Fruit fly (Drosophila melanogaster) whole organism, embryonic: ENCODE results near the gene CG14427.

Experiments used
- CG10654 ChIP-seq: fragments of 200-800 bp; sonication (Bioruptor generic); optimal IDR thresholded peaks from 2 replicates; lab custom pipeline; 2016; ENCODE audit warnings: missing biosample characterization, missing genetic modification characterization
- CG12071 ChIP-seq: fragments of 200-800 bp; sonication (Bioruptor generic); optimal IDR thresholded peaks from 3 replicates; lab custom pipeline; 2018; ENCODE audit warnings: missing biosample characterization, mild to moderate bottlenecking, missing genetic modification characterization
- CG13624 ChIP-seq: fragments of 200-800 bp; sonication (Bioruptor generic); optimal IDR thresholded peaks from 2 replicates; lab custom pipeline; 2016; ENCODE audit warnings: missing biosample characterization, missing genetic modification characterization
- CG13775 ChIP-seq: fragments of 200-800 bp; sonication (Bioruptor generic); optimal IDR thresholded peaks from 3 replicates; lab custom pipeline; 2017; ENCODE audit warnings: missing biosample characterization, mild to moderate bottlenecking, missing genetic modification characterization
- CG14441 ChIP-seq: fragments of 200-800 bp; sonication (Bioruptor generic); IDR thresholded peaks from 2 replicates; pipeline ENCODE4 v1.3.6; 2022; ENCODE audit warnings: missing biosample characterization, missing genetic modification characterization
- CG14860 ChIP-seq: fragments of 200-800 bp; sonication (Bioruptor generic); IDR thresholded peaks from 3 replicates; pipeline ENCODE4 v1.3.6; 2022; ENCODE audit warnings: missing biosample characterization, missing genetic modification characterization; ENCODE audit not compliant: partially characterized antibody
- CG15073 ChIP-seq: fragments of 200-800 bp; sonication (Bioruptor generic); optimal IDR thresholded peaks from 2 replicates; lab custom pipeline; 2016; ENCODE audit warnings: missing biosample characterization, missing genetic modification characterization
- CG15479 ChIP-seq: fragments of 200-800 bp; sonication (Bioruptor generic); optimal IDR thresholded peaks from 3 replicates; lab custom pipeline; 2019; ENCODE audit warnings: missing biosample characterization, mild to moderate bottlenecking, missing genetic modification characterization, moderate library complexity
- CG16813 ChIP-seq: fragments of 200-800 bp; sonication (Bioruptor generic); IDR thresholded peaks from 3 replicates; pipeline ENCODE4 v1.3.6; 2022; ENCODE audit warnings: missing biosample characterization, missing genetic modification characterization; ENCODE audit not compliant: partially characterized antibody
- CG16815 ChIP-seq: fragments of 200-800 bp; sonication (Bioruptor generic); optimal IDR thresholded peaks from 3 replicates; lab custom pipeline; 2017; ENCODE audit warnings: missing biosample characterization, mild to moderate bottlenecking, missing genetic modification characterization
- CG17829 ChIP-seq: fragments of 200-800 bp; optimal IDR thresholded peaks from 2 replicates; lab custom pipeline; 2019; ENCODE audit warnings: missing biosample characterization, mild to moderate bottlenecking, missing genetic modification characterization, moderate library complexity
- CG2120 ChIP-seq: fragments of 200-800 bp; sonication (Bioruptor generic); optimal IDR thresholded peaks from 3 replicates; lab custom pipeline; 2016; ENCODE audit warnings: missing biosample characterization, missing genetic modification characterization
- CG2712 ChIP-seq: fragments of 200-800 bp; optimal IDR thresholded peaks from 3 replicates; lab custom pipeline; 2019; ENCODE audit warnings: missing biosample characterization, mild to moderate bottlenecking, missing genetic modification characterization, moderate library complexity
- CG31388 ChIP-seq: fragments of 200-800 bp; sonication (Bioruptor generic); optimal IDR thresholded peaks from 2 replicates; lab custom pipeline; 2016; ENCODE audit warnings: missing biosample characterization, missing genetic modification characterization
- CG43689 ChIP-seq: fragments of 200-800 bp; sonication (Bioruptor generic); IDR thresholded peaks from 2 replicates; pipeline ENCODE4 v1.3.6; 2022; ENCODE audit warnings: missing biosample characterization, missing genetic modification characterization
- CG4617 ChIP-seq: fragments of 200-800 bp; sonication (Bioruptor generic); optimal IDR thresholded peaks from 3 replicates; lab custom pipeline; 2016; ENCODE audit warnings: missing biosample characterization, missing genetic modification characterization, borderline replicate concordance
- CG7928 ChIP-seq: fragments of 200-800 bp; sonication (Bioruptor generic); optimal IDR thresholded peaks from 2 replicates; lab custom pipeline; 2017; ENCODE audit warnings: missing biosample characterization, mild to moderate bottlenecking, missing genetic modification characterization
- D ChIP-seq, 2 experiments: fragments of 200-800 bp in 1 of 2; fragments of >200 bp in 1 of 2; sonication (Bioruptor generic) in 1 of 2; optimal IDR thresholded peaks; 2 replicates in 1 of 2; 3 replicates in 1 of 2; lab custom pipeline; 2017; ENCODE audit warnings: mild to moderate bottlenecking in 1 of 2, missing biosample characterization in 1 of 2, missing genetic modification characterization in 1 of 2, missing genetic modification reagents in 1 of 2
- D19B ChIP-seq: fragments of 200-800 bp; sonication (Bioruptor generic); optimal IDR thresholded peaks from 2 replicates; lab custom pipeline; 2017; ENCODE audit warnings: missing biosample characterization, mild to moderate bottlenecking, missing genetic modification characterization
- Dbx ChIP-seq: fragments of 200-800 bp; sonication (Bioruptor generic); IDR thresholded peaks from 3 replicates; pipeline ENCODE4 v1.3.6; 2022; ENCODE audit warnings: missing biosample characterization, missing genetic modification characterization
- Dip3 ChIP-seq: fragments of 200-800 bp; sonication (Bioruptor generic); optimal IDR thresholded peaks from 3 replicates; lab custom pipeline; 2016; ENCODE audit warnings: missing biosample characterization, missing genetic modification characterization
- Ets65A ChIP-seq: fragments of 200-800 bp; sonication (Bioruptor generic); peaks from one replicate; lab custom pipeline; 2016; ENCODE audit warnings: missing biosample characterization, missing genetic modification characterization
- Fer1 ChIP-seq: fragments of 200-800 bp; sonication (Bioruptor generic); optimal IDR thresholded peaks from 2 replicates; lab custom pipeline; 2017; ENCODE audit warnings: missing biosample characterization, mild to moderate bottlenecking, missing genetic modification characterization
- H15 ChIP-seq: fragments of 200-800 bp; sonication (Bioruptor generic); IDR thresholded peaks from 3 replicates; pipeline ENCODE4 v1.3.6; 2022; ENCODE audit warnings: missing biosample characterization, missing genetic modification characterization
- Hand ChIP-seq: fragments of 200-800 bp; sonication (Bioruptor generic); optimal IDR thresholded peaks from 2 replicates; lab custom pipeline; 2017; ENCODE audit warnings: mild to moderate bottlenecking, missing biosample characterization, missing genetic modification reagents, missing genetic modification characterization
- HmgD ChIP-seq: fragments of 200-800 bp; sonication (Bioruptor generic); optimal IDR thresholded peaks from 3 replicates; lab custom pipeline; 2016; ENCODE audit warnings: missing biosample characterization, missing genetic modification characterization
- Lpt ChIP-seq: fragments of >200 bp; optimal IDR thresholded peaks from 2 replicates; lab custom pipeline; 2018; ENCODE audit warnings: missing biosample characterization, missing genetic modification characterization
- MBD-R2 ChIP-seq: fragments of 200-800 bp; sonication (Bioruptor generic); IDR thresholded peaks from 2 replicates; pipeline ENCODE4 v1.3.6; 2022; ENCODE audit warnings: missing biosample characterization, missing genetic modification characterization
- Neu2 ChIP-seq: fragments of 200-800 bp; sonication (Bioruptor generic); optimal IDR thresholded peaks from 3 replicates; lab custom pipeline; 2016; ENCODE audit warnings: missing biosample characterization, missing genetic modification characterization, borderline replicate concordance
- Nf-YA ChIP-seq: fragments of 200-800 bp; sonication (Bioruptor generic); IDR thresholded peaks from 2 replicates; pipeline ENCODE4 v1.3.6; 2022; ENCODE audit warnings: missing biosample characterization, missing genetic modification characterization
- Scr ChIP-seq: fragments of 200-800 bp; sonication (Bioruptor generic); IDR thresholded peaks from 2 replicates; pipeline ENCODE4 v1.3.6; 2022; ENCODE audit warnings: missing biosample characterization, missing genetic modification characterization; ENCODE audit not compliant: partially characterized antibody
- Sin3A ChIP-seq: fragments of >200 bp; optimal IDR thresholded peaks from 2 replicates; lab custom pipeline; 2018
- Sox100B ChIP-seq: fragments of 200-800 bp; sonication (Bioruptor generic); optimal IDR thresholded peaks from 3 replicates; lab custom pipeline; 2018; ENCODE audit warnings: missing biosample characterization, mild to moderate bottlenecking, missing genetic modification characterization
- Sry-δ ChIP-seq: fragments of 200-800 bp; sonication (Bioruptor generic); optimal IDR thresholded peaks from 2 replicates; lab custom pipeline; 2016; ENCODE audit warnings: missing biosample characterization, missing genetic modification characterization
- az2 ChIP-seq: fragments of 200-800 bp; sonication (Bioruptor generic); optimal IDR thresholded peaks from 3 replicates; lab custom pipeline; 2016; ENCODE audit warnings: missing biosample characterization, missing genetic modification characterization
- bbx ChIP-seq: fragments of 200-800 bp; sonication (Bioruptor generic); IDR thresholded peaks from 2 replicates; pipeline ENCODE4 v1.3.6; 2022; ENCODE audit warnings: missing biosample characterization, missing genetic modification characterization; ENCODE audit not compliant: partially characterized antibody
- br ChIP-seq: fragments of >200 bp; optimal IDR thresholded peaks from 2 replicates; lab custom pipeline; 2017
- ci ChIP-seq: fragments of 200-800 bp; sonication (Bioruptor generic); IDR thresholded peaks from 3 replicates; pipeline ENCODE4 v1.3.6; 2022; ENCODE audit warnings: missing biosample characterization, missing genetic modification characterization
- croc ChIP-seq: fragments of 200-800 bp; sonication (Bioruptor generic); conservative IDR thresholded peaks from 3 replicates; pipeline ENCODE4 v1.3.6; 2022; ENCODE audit warnings: missing biosample characterization, missing genetic modification characterization
- dimm ChIP-seq: fragments of 200-800 bp; sonication (Bioruptor generic); IDR thresholded peaks from 2 replicates; pipeline ENCODE4 v1.3.6; 2022; ENCODE audit warnings: missing biosample characterization, missing genetic modification characterization
- dm ChIP-seq: fragments of 200-800 bp; sonication (Bioruptor generic); optimal IDR thresholded peaks from 3 replicates; lab custom pipeline; 2016; ENCODE audit warnings: missing biosample characterization, missing genetic modification characterization
- dmrt99B ChIP-seq: fragments of 200-800 bp; sonication (Bioruptor generic); optimal IDR thresholded peaks from 2 replicates; lab custom pipeline; 2018; ENCODE audit warnings: missing biosample characterization, mild to moderate bottlenecking, missing genetic modification characterization, moderate library complexity
- en ChIP-seq: fragments of 200-800 bp; sonication (Bioruptor generic); optimal IDR thresholded peaks from 2 replicates; lab custom pipeline; 2016; ENCODE audit warnings: missing biosample characterization, missing genetic modification characterization
- fu2 ChIP-seq: fragments of 200-800 bp; sonication (Bioruptor generic); optimal IDR thresholded peaks from 2 replicates; lab custom pipeline; 2016; ENCODE audit warnings: missing biosample characterization, missing genetic modification characterization
- gsb ChIP-seq: fragments of 200-800 bp; sonication (Bioruptor generic); IDR thresholded peaks from 2 replicates; pipeline ENCODE4 v1.3.6; 2022; ENCODE audit warnings: missing biosample characterization, missing genetic modification characterization
- h ChIP-seq: fragments of >200 bp; optimal IDR thresholded peaks from 2 replicates; lab custom pipeline; 2017
- maf-S ChIP-seq: fragments of 200-800 bp; sonication (Bioruptor generic); optimal IDR thresholded peaks from 2 replicates; lab custom pipeline; 2016; ENCODE audit warnings: missing biosample characterization, missing genetic modification characterization
- repo ChIP-seq: fragments of 200-800 bp; sonication (Bioruptor generic); optimal IDR thresholded peaks from 2 replicates; lab custom pipeline; 2016; ENCODE audit warnings: missing biosample characterization, missing genetic modification characterization
- slp2 ChIP-seq: fragments of 200-800 bp; sonication (Bioruptor generic); optimal IDR thresholded peaks from 2 replicates; lab custom pipeline; 2016; ENCODE audit warnings: missing biosample characterization, missing genetic modification characterization
- tin ChIP-seq: fragments of 200-800 bp; sonication (Bioruptor generic); optimal IDR thresholded peaks from 3 replicates; lab custom pipeline; 2016; ENCODE audit warnings: missing biosample characterization, missing genetic modification characterization
- tio ChIP-seq: fragments of 200-800 bp; sonication (Bioruptor generic); optimal IDR thresholded peaks from 2 replicates; lab custom pipeline; 2017; ENCODE audit warnings: missing biosample characterization, missing genetic modification characterization, inconsistent platforms
- ttk ChIP-seq: fragments of 200-800 bp; sonication (Bioruptor generic); IDR thresholded peaks from 2 replicates; pipeline ENCODE4 v2.1.2; 2022; ENCODE audit warnings: missing biosample characterization, missing genetic modification characterization

CG14427 gene

dm6 chrX:6993753-6994152, 46.6 kb upstream of the CG14427 start (continued):
- TF ChIP-seq h (lab: Kevin White, UChicago): no peak
- TF ChIP-seq CG13775 (GFP tag; lab: Kevin White, UChicago): peak; percentile 63
- TF ChIP-seq Nf-YA (GFP tag; lab: Robert Waterston, UW): peak; percentile 74
- peak; percentile 23 for TF ChIP-seq Hand (GFP tag; lab: Kevin White, UChicago)
- TF ChIP-seq tio (GFP tag; lab: Kevin White, UChicago): peak; percentile 60
- TF ChIP-seq bbx: no peak
- TF ChIP-seq D (optimal IDR thresholded peaks at IDR 0.05; lab: Kevin White, UChicago): no peak
- TF ChIP-seq D (GFP tag; optimal IDR thresholded peaks at IDR 0.05; lab: Kevin White, UChicago): peak; percentile 41
- no peak for TF ChIP-seq Lpt (GFP tag; lab: Kevin White, UChicago)
- TF ChIP-seq MBD-R2: peak; percentile 57; the same call in 1 of the 2 replicates
- peak; percentile 85 for TF ChIP-seq CG2120 (GFP tag; lab: Kevin White, UChicago)
- TF ChIP-seq CG43689: peak; percentile 61
- no peak for TF ChIP-seq dimm
- peak; percentile 62 for TF ChIP-seq az2 (GFP tag; lab: Kevin White, UChicago)
- TF ChIP-seq ci (GFP tag; lab: Robert Waterston, UW): peak; percentile 86
- TF ChIP-seq CG17829 (tag; lab: Kevin White, UChicago): no peak
- TF ChIP-seq Sry-δ (GFP tag; lab: Kevin White, UChicago): peak; percentile 34
- TF ChIP-seq Neu2 (GFP tag; lab: Kevin White, UChicago): no peak
- TF ChIP-seq ttk: peak; percentile 83
- TF ChIP-seq Ets65A (GFP tag; lab: Kevin White, UChicago): peak; percentile 96
- TF ChIP-seq repo (GFP tag; lab: Kevin White, UChicago): peak; percentile 52
- TF ChIP-seq croc: peak; percentile 47; the same call in 2 of the 3 replicates
- no peak for TF ChIP-seq CG14860
- peak; percentile 55 for TF ChIP-seq D19B (GFP tag; lab: Kevin White, UChicago)
- TF ChIP-seq Sox100B (GFP tag; lab: Kevin White, UChicago): peak; percentile 42
- TF ChIP-seq tin (GFP tag; lab: Kevin White, UChicago): peak; percentile 55
- peak; percentile 49 for TF ChIP-seq CG16815 (GFP tag; lab: Kevin White, UChicago)
- TF ChIP-seq CG2712 (tag; lab: Kevin White, UChicago): peak; percentile 55
- peak; percentile 34 for TF ChIP-seq HmgD (GFP tag; lab: Kevin White, UChicago)
- no peak for TF ChIP-seq CG7928 (GFP tag; lab: Kevin White, UChicago)
- TF ChIP-seq Fer1 (GFP tag; lab: Kevin White, UChicago): peak; percentile 50
- TF ChIP-seq CG10654 (GFP tag; lab: Kevin White, UChicago): peak; percentile 52
- TF ChIP-seq Dip3 (GFP tag; lab: Kevin White, UChicago): peak; percentile 76
- peak; percentile 67 for TF ChIP-seq gsb
- TF ChIP-seq CG13624 (GFP tag; lab: Kevin White, UChicago): peak; percentile 77
- TF ChIP-seq fu2: peak; percentile 58
- peak; percentile 53 for TF ChIP-seq slp2
- no peak for TF ChIP-seq Sin3A (lab: Kevin White, UChicago)
- TF ChIP-seq dmrt99B (tag; lab: Kevin White, UChicago): peak; percentile 82
- TF ChIP-seq CG15073 (GFP tag; lab: Kevin White, UChicago): no peak
- peak; percentile 79 for TF ChIP-seq Dbx (GFP tag; lab: Robert Waterston, UW)
- peak; percentile 72 for TF ChIP-seq maf-S (GFP tag; lab: Kevin White, UChicago)
- TF ChIP-seq CG16813: no peak
- no peak for TF ChIP-seq CG15479 (GFP tag; lab: Kevin White, UChicago)
- TF ChIP-seq br (lab: Kevin White, UChicago): no peak
- peak; percentile 83 for TF ChIP-seq H15 (GFP tag; lab: Robert Waterston, UW)
- peak; percentile 59 for TF ChIP-seq CG31388 (GFP tag; lab: Kevin White, UChicago)
- TF ChIP-seq Scr (GFP tag; lab: Robert Waterston, UW): no peak
- peak; percentile 39 for TF ChIP-seq CG4617 (GFP tag; lab: Kevin White, UChicago)
- TF ChIP-seq CG12071 (GFP tag; lab: Kevin White, UChicago): peak; percentile 31
- TF ChIP-seq CG14441 (GFP tag; lab: Robert Waterston, UW): peak; percentile 91
- TF ChIP-seq dm (GFP tag; lab: Kevin White, UChicago): peak; percentile 48
- TF ChIP-seq en (GFP tag; lab: Kevin White, UChicago): peak; percentile 48
